Fruit fly (Drosophila melanogaster): Measurements from ENCODE around the gene DAAM.

Gene DAAM

DNA sequence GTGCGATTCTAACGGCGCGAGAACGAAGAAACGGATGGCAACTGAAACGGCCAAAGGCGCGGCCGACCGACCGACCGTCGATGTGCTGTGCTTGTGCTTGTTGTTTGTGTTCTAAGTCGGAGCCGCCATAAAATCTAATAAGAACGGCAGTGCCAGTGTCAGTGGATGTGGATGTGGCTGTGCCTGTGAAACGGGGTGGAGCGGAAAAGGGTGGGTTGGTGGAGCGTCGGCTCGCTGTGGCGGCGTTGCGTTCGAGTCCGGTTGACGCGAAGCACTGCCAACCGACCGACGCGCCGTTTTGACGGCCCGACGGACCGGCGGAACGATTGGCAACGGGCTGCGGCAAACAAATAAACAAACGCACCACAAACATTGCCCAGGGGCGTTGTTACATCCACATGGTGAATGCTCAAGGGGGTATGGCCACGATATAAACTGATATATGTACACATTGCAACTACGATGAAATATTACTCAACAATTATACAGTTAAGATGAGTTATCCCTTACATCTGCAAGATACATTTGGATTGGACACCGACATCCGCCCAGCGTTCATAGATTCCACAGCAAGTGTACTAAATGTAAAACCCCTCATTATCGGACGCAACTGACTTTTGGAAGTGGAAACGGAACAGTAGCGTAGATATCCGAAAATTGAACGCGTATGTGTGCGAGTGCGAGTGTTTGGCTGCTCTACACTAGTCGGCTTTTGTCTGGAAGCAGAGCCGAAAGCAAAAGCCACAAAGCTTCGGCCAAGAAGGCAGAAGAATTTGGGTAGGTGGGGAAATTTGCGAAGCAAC lies 46.9 kb downstream of the DAAM start, which contains the start of gene Atf3 (continued):
- peak; percentile 45 for TF ChIP-seq dsf (GFP tag; optimal IDR thresholded peaks at IDR 0.05; ENCODE audit: borderline replicate concordance)
- no peak for TF ChIP-seq Abd-B (GFP tag; optimal IDR thresholded peaks at IDR 0.05)
- peak; percentile 97 for TF ChIP-seq HLH106 (tag; optimal IDR thresholded peaks at IDR 0.05)

DNA sequence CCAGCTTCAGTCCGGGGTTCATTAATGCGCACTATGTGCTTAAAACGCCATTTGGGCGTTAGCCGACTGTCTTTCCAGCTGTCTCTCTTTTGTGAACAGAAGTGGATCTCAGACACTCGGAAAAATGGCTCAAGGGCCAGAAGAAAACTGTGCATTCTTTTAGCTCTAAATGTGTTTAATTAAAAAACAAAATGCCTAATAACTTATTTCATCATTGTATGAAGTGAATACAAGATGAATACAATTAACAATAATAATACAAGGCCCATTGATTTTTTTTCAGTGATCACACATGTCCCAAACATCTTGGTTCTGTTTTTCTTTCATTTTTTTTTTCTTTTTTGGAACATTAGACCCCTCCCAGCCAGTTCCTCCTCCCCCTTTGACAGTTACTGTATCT lies 49.3 kb downstream of the DAAM start:
- TF ChIP-seq Mio (GFP tag; optimal IDR thresholded peaks at IDR 0.05): no peak
- no peak for TF ChIP-seq Hr83 (GFP tag; optimal IDR thresholded peaks at IDR 0.05; ENCODE audit: poor library complexity, severe bottlenecking)
- TF ChIP-seq foxo (GFP tag; optimal IDR thresholded peaks at IDR 0.05): peak in 1 of 2 experiments; percentile 8
- TF ChIP-seq br (GFP tag; optimal IDR thresholded peaks at IDR 0.05): no peak
- TF ChIP-seq rgr (GFP tag; optimal IDR thresholded peaks at IDR 0.05): peak; percentile 19

dm6 chrX:1271080-1271479 lies 51.1 kb downstream of the DAAM start:
- TF ChIP-seq fru (GFP tag; optimal IDR thresholded peaks at IDR 0.05): peak; percentile 5
- TF ChIP-seq Hr83 (GFP tag; optimal IDR thresholded peaks at IDR 0.05; ENCODE audit: poor library complexity, severe bottlenecking): no peak
- TF ChIP-seq ey (GFP tag; optimal IDR thresholded peaks at IDR 0.05): no peak
- TF ChIP-seq Vsx2 (GFP tag; optimal IDR thresholded peaks at IDR 0.05; ENCODE audit: partially characterized antibody): no peak
- no peak for TF ChIP-seq Dif (GFP tag; optimal IDR thresholded peaks at IDR 0.05; ENCODE audit: partially characterized antibody)
- TF ChIP-seq dmrt93B (GFP tag; optimal IDR thresholded peaks at IDR 0.05): no peak
- peak in 1 of 2 experiments; percentile 58 for TF ChIP-seq foxo (GFP tag; optimal IDR thresholded peaks at IDR 0.05)
- TF ChIP-seq h (GFP tag; optimal IDR thresholded peaks at IDR 0.05): no peak
- no peak for TF ChIP-seq dsf (GFP tag; optimal IDR thresholded peaks at IDR 0.05; ENCODE audit: borderline replicate concordance)
- peak; percentile 45 for TF ChIP-seq jim (GFP tag; optimal IDR thresholded peaks at IDR 0.05)
- TF ChIP-seq HLH106 (tag; optimal IDR thresholded peaks at IDR 0.05): no peak
- no peak for TF ChIP-seq sv (GFP tag; optimal IDR thresholded peaks at IDR 0.05)
- TF ChIP-seq pan (optimal IDR thresholded peaks at IDR 0.05): no peak
- TF ChIP-seq psq (GFP tag; optimal IDR thresholded peaks at IDR 0.05): no peak
- TF ChIP-seq woc (GFP tag; optimal IDR thresholded peaks at IDR 0.05): no peak
- TF ChIP-seq lola (GFP tag; optimal IDR thresholded peaks at IDR 0.05): no peak
- TF ChIP-seq GATAd (GFP tag; optimal IDR thresholded peaks at IDR 0.05): no peak
- no peak for TF ChIP-seq OdsH (GFP tag; optimal IDR thresholded peaks at IDR 0.05)
- TF ChIP-seq Jra (GFP tag; optimal IDR thresholded peaks at IDR 0.05): no peak
- TF ChIP-seq Sp1 (GFP tag; optimal IDR thresholded peaks at IDR 0.05): peak; percentile 74
- TF ChIP-seq Abd-B (GFP tag; optimal IDR thresholded peaks at IDR 0.05): no peak
- no peak for TF ChIP-seq Mio (GFP tag; optimal IDR thresholded peaks at IDR 0.05)
- peak; percentile 77 for TF ChIP-seq CrebA (GFP tag; optimal IDR thresholded peaks at IDR 0.05; ENCODE audit: borderline replicate concordance)
- TF ChIP-seq Dfd (GFP tag; optimal IDR thresholded peaks at IDR 0.05): no peak
- no peak for TF ChIP-seq CG32264 (GFP tag; optimal IDR thresholded peaks at IDR 0.05)
- TF ChIP-seq sage (GFP tag; optimal IDR thresholded peaks at IDR 0.05): no peak
- no peak for TF ChIP-seq Hr78 (GFP tag; optimal IDR thresholded peaks at IDR 0.05)
- no peak for TF ChIP-seq brk (GFP tag; optimal IDR thresholded peaks at IDR 0.05)
- TF ChIP-seq Hnf4 (GFP tag; optimal IDR thresholded peaks at IDR 0.05): no peak
- no peak for TF ChIP-seq CG9705 (GFP tag; optimal IDR thresholded peaks at IDR 0.05)
- no peak for TF ChIP-seq tai (GFP tag; optimal IDR thresholded peaks at IDR 0.05)
- TF ChIP-seq rgr (GFP tag; optimal IDR thresholded peaks at IDR 0.05): no peak
- no peak for TF ChIP-seq dl (GFP tag; optimal IDR thresholded peaks at IDR 0.05; ENCODE audit: insufficient read depth in 1 of 2, partially characterized antibody in 2 of 2)
- no peak for TF ChIP-seq Myc (optimal IDR thresholded peaks at IDR 0.05)
- peak; percentile 59 for TF ChIP-seq Rel (GFP tag; optimal IDR thresholded peaks at IDR 0.05)
- TF ChIP-seq Rel (tag; optimal IDR thresholded peaks at IDR 0.05): peak; percentile 60
- TF ChIP-seq N (GFP tag; optimal IDR thresholded peaks at IDR 0.05): no peak
- no peak for TF ChIP-seq br (GFP tag; optimal IDR thresholded peaks at IDR 0.05)
- no peak for TF ChIP-seq usp (GFP tag; optimal IDR thresholded peaks at IDR 0.05)
